Worm (Caenorhabditis elegans) whole organism, L4/young adult: Measurements from ENCODE around the gene kvs-2.

Experiments used
- W03F9.2 ChIP-seq: fragments of 150-350 bp; optimal IDR thresholded peaks from 2 replicates; lab custom pipeline; 2014; ENCODE audit warnings: missing biosample characterization, missing genetic modification characterization
- dao-5 ChIP-seq: sonication (generic microtip); optimal IDR thresholded peaks from 2 replicates; lab custom pipeline; 2016; ENCODE audit warnings: missing genotype, missing genetic modification characterization, moderate library complexity, missing compliant biosample characterization
- him-1 ChIP-seq: sonication (generic microtip); optimal IDR thresholded peaks from 2 replicates; lab custom pipeline; 2016; ENCODE audit warnings: missing genotype, missing genetic modification reagents, missing genetic modification characterization, missing compliant biosample characterization

DNA sequence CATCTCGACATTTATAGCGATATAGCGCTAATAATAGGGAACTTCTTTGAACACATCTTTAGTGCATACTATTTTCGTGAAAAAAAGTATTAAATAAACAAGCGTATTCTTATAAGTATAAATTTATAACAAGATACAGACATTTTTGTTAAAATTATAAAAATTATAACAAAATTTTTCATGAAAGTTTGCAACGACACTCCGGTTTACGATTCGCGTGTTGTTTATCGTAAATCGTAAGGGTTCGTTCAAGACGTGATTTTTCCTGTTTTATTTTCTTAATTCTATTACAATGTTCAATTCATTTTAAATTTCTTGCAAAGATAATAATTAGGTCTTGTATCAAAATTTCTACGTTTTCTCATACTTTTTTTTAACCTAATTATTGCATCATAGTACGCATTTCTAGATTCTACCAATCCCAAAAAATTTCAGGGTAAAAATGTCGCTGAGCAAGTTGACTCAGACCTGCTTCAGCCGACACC lies 37.1 kb upstream of the kvs-2 start, which contains the start of gene scpl-4:
- no peak for TF ChIP-seq W03F9.2
- no peak for TF ChIP-seq him-1
- TF ChIP-seq dao-5 (tag; lab: Kevin White, UChicago): no peak
